Worm (Caenorhabditis elegans): ENCODE measurements around the gene kin-9.

Gene kin-9

DNA sequence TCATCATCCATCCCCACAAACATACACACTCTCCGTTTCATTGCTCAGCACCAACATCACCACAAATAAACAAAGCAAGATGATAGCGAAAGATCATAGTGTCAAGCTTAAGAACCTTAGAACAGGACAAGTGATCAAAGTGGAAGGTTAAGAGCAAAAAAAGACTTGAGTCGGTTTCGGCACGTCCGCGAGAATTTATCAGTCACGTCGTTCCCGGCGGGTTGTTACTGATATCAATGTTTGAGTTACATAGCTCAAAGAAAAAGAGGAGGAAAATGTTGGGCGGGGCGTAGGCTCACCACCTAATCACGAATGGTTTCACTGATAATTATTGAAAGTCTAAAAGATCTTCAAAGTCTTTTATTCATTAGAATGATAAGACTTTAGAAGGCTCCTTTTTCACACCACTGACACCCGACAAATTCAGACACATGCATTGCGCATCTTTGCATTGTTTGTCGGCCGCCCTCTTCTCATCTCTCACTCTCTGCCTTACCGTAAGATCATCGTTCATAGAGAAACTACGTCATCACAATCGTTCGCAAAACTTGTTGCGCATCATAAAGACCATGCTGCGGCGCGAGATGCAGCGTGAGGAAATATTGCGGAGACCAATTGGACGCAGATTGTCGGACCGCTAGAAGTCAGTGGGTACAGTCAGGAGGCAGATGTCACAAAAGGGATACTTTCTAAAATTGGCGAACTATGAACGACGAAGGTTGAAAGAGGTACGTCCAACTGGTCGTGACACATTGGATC lies 44.8 kb downstream of the kin-9 start:
- TF ChIP-seq nhr-76 (tag; optimal IDR thresholded peaks at IDR 0.05) (no peak), F16B12.6 (tag; optimal IDR thresholded peaks at IDR 0.05) (no peak), nhr-20 (tag; optimal IDR thresholded peaks at IDR 0.05) (peak; percentile 98), fkh-4 (tag; optimal IDR thresholded peaks at IDR 0.05; ENCODE audit: borderline replicate concordance) (no peak), ama-1 (optimal IDR thresholded peaks at IDR 0.05) (no peak), ceh-90 (tag; optimal IDR thresholded peaks at IDR 0.05) (no peak), lsy-2 (tag; optimal IDR thresholded peaks at IDR 0.05) (peak; percentile 65 to 91), irx-1 (tag; optimal IDR thresholded peaks at IDR 0.05) (peak; percentile 68), aly-2 (tag; optimal IDR thresholded peaks at IDR 0.05) (no peak), nhr-90 (tag; optimal IDR thresholded peaks at IDR 0.05; ENCODE audit: poor library complexity) (peak; percentile 87), vab-15 (tag; optimal IDR thresholded peaks at IDR 0.05) (no peak), hlh-17 (GFP tag; optimal IDR thresholded peaks at IDR 0.05; ENCODE audit: borderline replicate concordance) (no peak), zip-4 (GFP tag; optimal IDR thresholded peaks at IDR 0.05) (no peak), lir-3 (tag; optimal IDR thresholded peaks at IDR 0.05; ENCODE audit: poor library complexity) (peak; percentile 46), ceh-63 (GFP tag; optimal IDR thresholded peaks at IDR 0.05) (no peak), egl-13 (tag; optimal IDR thresholded peaks at IDR 0.05) (no peak), isw-1 (GFP tag; IDR thresholded peaks at IDR 0.05) (no peak), ceh-8 (GFP tag; optimal IDR thresholded peaks at IDR 0.05) (no peak), ets-5 (GFP tag; IDR thresholded peaks at IDR 0.05) (no peak), snu-23 (GFP tag; optimal IDR thresholded peaks at IDR 0.05) (peak; percentile 91), lin-39 (tag; optimal IDR thresholded peaks at IDR 0.05) (no peak), nhr-71 (tag; optimal IDR thresholded peaks at IDR 0.05) (peak; percentile 94), rnt-1 (tag; optimal IDR thresholded peaks at IDR 0.05) (no peak), elt-3 (tag; optimal IDR thresholded peaks at IDR 0.05) (peak; percentile 42 to 94 (median 75)), elt-2 (tag; optimal IDR thresholded peaks at IDR 0.05) (peak; percentile 26), ceh-88 (GFP tag; IDR thresholded peaks at IDR 0.05) (no peak; the same call in 1 of the 2 replicates), snpc-4 (tag; optimal IDR thresholded peaks at IDR 0.05) (peak; percentile 43), hlh-4 (tag; optimal IDR thresholded peaks at IDR 0.05) (no peak), nhr-28 (tag; optimal IDR thresholded peaks at IDR 0.05) (no peak), egl-27 (tag; optimal IDR thresholded peaks at IDR 0.05) (peak; percentile 76 to 77), pqm-1 (tag; optimal IDR thresholded peaks at IDR 0.05) (no peak), nhr-47 (tag; optimal IDR thresholded peaks at IDR 0.05) (peak; percentile 74), nhr-12 (tag; optimal IDR thresholded peaks at IDR 0.05) (no peak), mef-2 (tag; optimal IDR thresholded peaks at IDR 0.05) (no peak), nhr-85 (tag) (peak; percentile 100), alr-1 (tag; optimal IDR thresholded peaks at IDR 0.05; ENCODE audit: borderline replicate concordance) (no peak), dsc-1 (tag; optimal IDR thresholded peaks at IDR 0.05) (no peak), nhr-11 (tag; optimal IDR thresholded peaks at IDR 0.05) (peak; percentile 21), nhr-84 (tag; optimal IDR thresholded peaks at IDR 0.05) (no peak), sox-4 (tag; optimal IDR thresholded peaks at IDR 0.05) (no peak), fos-1 (tag; optimal IDR thresholded peaks at IDR 0.05) (peak; percentile 13), fkh-8 (tag; optimal IDR thresholded peaks at IDR 0.05) (no peak), unc-130 (tag; optimal IDR thresholded peaks at IDR 0.05) (peak; percentile 49), sup-37 (GFP tag; optimal IDR thresholded peaks at IDR 0.05) (no peak), grh-1 (GFP tag; IDR thresholded peaks at IDR 0.05) (peak; percentile 98), jun-1 (tag; optimal IDR thresholded peaks at IDR 0.05) (peak; percentile 62), aha-1 (tag; optimal IDR thresholded peaks at IDR 0.05) (no peak), pag-3 (tag; optimal IDR thresholded peaks at IDR 0.05; ENCODE audit: borderline replicate concordance, insufficient read depth) (no peak), nhr-237 (tag; optimal IDR thresholded peaks at IDR 0.05) (peak; percentile 42), mep-1 (tag; optimal IDR thresholded peaks at IDR 0.05) (peak; percentile 59), sptf-1 (tag; optimal IDR thresholded peaks at IDR 0.05) (no peak), tlp-1 (tag; optimal IDR thresholded peaks at IDR 0.05) (no peak)

Measured in whole organism, L1 larva.